Worm (Caenorhabditis elegans) whole organism, L3 larva: ENCODE results near the gene btb-8.

Source experiments
- R02D3.7 ChIP-seq: fragments of 150-350 bp; optimal IDR thresholded peaks from 2 replicates; lab custom pipeline; 2014; ENCODE audit warnings: missing biosample characterization, missing genetic modification characterization
- ZK546.5 ChIP-seq: sonication (generic microtip); optimal IDR thresholded peaks from 2 replicates; lab custom pipeline; 2017; ENCODE audit warnings: missing biosample characterization, missing genetic modification characterization
- aly-2 ChIP-seq: fragments of 150-350 bp; optimal IDR thresholded peaks from 2 replicates; lab custom pipeline; 2014; ENCODE audit warnings: missing biosample characterization, missing genetic modification characterization
- ama-1 ChIP-seq: fragments of 150-350 bp; optimal IDR thresholded peaks from 2 replicates; lab custom pipeline; 2018
- ceh-16 ChIP-seq: sonication (generic microtip); optimal IDR thresholded peaks from 2 replicates; lab custom pipeline; 2017; ENCODE audit warnings: missing biosample characterization, missing genetic modification characterization
- ceh-82 ChIP-seq: fragments of 150-350 bp; optimal IDR thresholded peaks from 2 replicates; lab custom pipeline; 2014; ENCODE audit warnings: missing biosample characterization, missing genetic modification characterization
- ceh-9 ChIP-seq: sonication (generic microtip); optimal IDR thresholded peaks from 2 replicates; lab custom pipeline; 2018; ENCODE audit warnings: missing biosample characterization, missing genetic modification characterization
- egl-27 ChIP-seq: sonication (generic microtip); optimal IDR thresholded peaks from 4 replicates; lab custom pipeline; 2017; ENCODE audit warnings: missing biosample characterization, missing genetic modification reagents, missing genetic modification characterization
- egl-5 ChIP-seq: fragments of 150-350 bp; optimal IDR thresholded peaks from 2 replicates; lab custom pipeline; 2017; ENCODE audit warnings: missing biosample characterization, missing genetic modification reagents, missing genetic modification characterization, inconsistent platforms
- elt-1 ChIP-seq: fragments of 150-350 bp; optimal IDR thresholded peaks from 2 replicates; lab custom pipeline; 2014; ENCODE audit warnings: missing biosample characterization, missing genetic modification characterization
- elt-2 ChIP-seq: sonication (generic microtip); optimal IDR thresholded peaks from 2 replicates; lab custom pipeline; 2016; ENCODE audit warnings: missing genetic modification reagents, mild to moderate bottlenecking, missing genetic modification characterization, missing compliant biosample characterization
- fos-1 ChIP-seq: fragments of 150-350 bp; optimal IDR thresholded peaks from 2 replicates; lab custom pipeline; 2014; ENCODE audit warnings: missing biosample characterization, missing genetic modification characterization
- jun-1 ChIP-seq: fragments of 150-350 bp; optimal IDR thresholded peaks from 2 replicates; lab custom pipeline; 2014; ENCODE audit warnings: missing biosample characterization, missing genetic modification reagents, missing genetic modification characterization
- lin-39 ChIP-seq: fragments of 150-350 bp; optimal IDR thresholded peaks from 2 replicates; lab custom pipeline; 2018; ENCODE audit warnings: missing biosample characterization, missing genetic modification reagents, missing genetic modification characterization
- lsy-12 ChIP-seq: sonication (generic microtip); optimal IDR thresholded peaks from 2 replicates; lab custom pipeline; 2016; ENCODE audit warnings: mild to moderate bottlenecking, missing genetic modification characterization, missing compliant biosample characterization
- mdl-1 ChIP-seq: fragments of 150-350 bp; optimal IDR thresholded peaks from 2 replicates; lab custom pipeline; 2014; ENCODE audit warnings: missing biosample characterization, missing genetic modification characterization
- mml-1 ChIP-seq: fragments of 150-350 bp; sonication (generic microtip); optimal IDR thresholded peaks from 3 replicates; lab custom pipeline; 2014; ENCODE audit warnings: missing biosample characterization, missing genetic modification characterization
- nhr-11 ChIP-seq: fragments of 150-350 bp; optimal IDR thresholded peaks from 2 replicates; lab custom pipeline; 2014; ENCODE audit warnings: missing biosample characterization, missing genetic modification characterization
- nhr-237 ChIP-seq: fragments of 150-350 bp; optimal IDR thresholded peaks from 2 replicates; lab custom pipeline; 2014; ENCODE audit warnings: missing biosample characterization, missing genetic modification characterization
- nhr-25 ChIP-seq: sonication (generic microtip); optimal IDR thresholded peaks from 2 replicates; lab custom pipeline; 2017; ENCODE audit warnings: missing biosample characterization, missing genetic modification characterization
- nhr-43 ChIP-seq: sonication (generic microtip); optimal IDR thresholded peaks from 2 replicates; lab custom pipeline; 2016; ENCODE audit warnings: mild to moderate bottlenecking, missing genetic modification characterization, missing compliant biosample characterization; ENCODE audit not compliant: poor library complexity, severe bottlenecking
- nhr-67 ChIP-seq: fragments of 150-350 bp; optimal IDR thresholded peaks from 2 replicates; lab custom pipeline; 2014; ENCODE audit warnings: missing biosample characterization, missing genetic modification characterization
- nhr-76 ChIP-seq: fragments of 150-350 bp; sonication (generic microtip); optimal IDR thresholded peaks from 5 replicates; lab custom pipeline; 2014; ENCODE audit warnings: missing biosample characterization, missing genetic modification characterization
- nhr-77 ChIP-seq: fragments of 150-350 bp; optimal IDR thresholded peaks from 2 replicates; lab custom pipeline; 2014; ENCODE audit warnings: missing biosample characterization, missing genetic modification characterization
- pqm-1 ChIP-seq: fragments of 150-350 bp; optimal IDR thresholded peaks from 2 replicates; lab custom pipeline; 2017; ENCODE audit warnings: missing biosample characterization, missing genetic modification characterization, inconsistent platforms
- sea-2 ChIP-seq: fragments of 150-350 bp; sonication (generic microtip); optimal IDR thresholded peaks from 4 replicates; lab custom pipeline; 2014; ENCODE audit warnings: missing biosample characterization, missing genetic modification reagents, missing genetic modification characterization
- skn-1 ChIP-seq: fragments of 150-350 bp; optimal IDR thresholded peaks from 2 replicates; lab custom pipeline; 2014; ENCODE audit warnings: missing biosample characterization, missing genetic modification characterization
- snpc-4 ChIP-seq: fragments of 150-350 bp; optimal IDR thresholded peaks from 2 replicates; lab custom pipeline; 2014; ENCODE audit warnings: missing biosample characterization, missing genetic modification characterization
- tbx-2 ChIP-seq: sonication (generic microtip); optimal IDR thresholded peaks from 2 replicates; lab custom pipeline; 2016; ENCODE audit warnings: mild to moderate bottlenecking, missing genetic modification characterization, missing compliant biosample characterization
- unc-39 ChIP-seq: sonication (generic microtip); optimal IDR thresholded peaks from 4 replicates; lab custom pipeline; 2017; ENCODE audit warnings: missing biosample characterization, missing genetic modification characterization
- unc-62 ChIP-seq: fragments of 150-350 bp; sonication (generic microtip); optimal IDR thresholded peaks from 4 replicates; lab custom pipeline; 2014; ENCODE audit warnings: missing biosample characterization, missing genetic modification reagents, missing genetic modification characterization
- zag-1 ChIP-seq: fragments of 150-350 bp; optimal IDR thresholded peaks from 2 replicates; lab custom pipeline; 2014; ENCODE audit warnings: missing biosample characterization, missing genetic modification characterization
- ztf-11 ChIP-seq: fragments of 150-350 bp; optimal IDR thresholded peaks from 2 replicates; lab custom pipeline; 2014; ENCODE audit warnings: missing biosample characterization, missing genetic modification characterization

The btb-8 gene

DNA sequence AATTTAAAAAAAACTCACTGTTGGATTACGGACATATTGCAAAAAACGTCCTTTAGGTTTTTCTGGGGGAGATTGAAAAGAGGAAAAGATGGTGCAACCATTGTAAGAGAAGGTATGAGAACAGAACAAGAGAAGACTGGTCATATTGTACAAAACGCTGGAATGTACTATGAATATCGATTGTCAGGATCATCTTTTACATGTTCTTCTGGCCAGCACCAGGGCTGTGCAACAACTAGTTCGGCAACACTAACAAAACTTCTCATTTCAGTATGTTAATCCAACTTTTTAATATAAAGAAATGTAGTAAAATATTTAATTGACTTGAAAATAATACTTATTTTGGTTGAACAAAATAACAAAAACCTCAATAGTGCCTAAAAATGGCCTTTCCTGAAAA is 19.2 kb upstream of the btb-8 start, which contains the start of gene fbxb-47:
Gene fbxb-47, minus strand, starts transcription at position 101 of the 400 bp plus-strand sequence.
- no peak for TF ChIP-seq jun-1

DNA sequence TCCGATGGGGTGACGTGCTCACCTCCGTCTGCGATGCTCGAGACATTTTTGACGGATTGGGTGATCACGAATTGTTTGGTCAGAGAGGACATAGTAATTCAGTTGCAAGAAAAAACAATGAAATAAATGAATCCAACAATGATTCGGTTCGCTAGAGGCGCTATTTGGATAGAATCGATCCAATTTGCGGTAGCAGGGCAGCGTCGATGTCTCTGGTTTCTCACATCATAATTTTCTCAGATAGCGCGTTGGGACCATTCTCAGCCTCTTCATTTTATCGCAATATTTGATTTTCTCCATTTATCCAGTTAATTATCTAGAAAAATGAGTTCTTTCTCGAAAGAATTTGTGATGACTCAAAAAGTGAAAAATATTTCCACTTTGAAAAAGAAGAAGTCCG is 16.2 kb upstream of the btb-8 start, which contains the start of gene sdz-18:
Gene sdz-18, minus strand, starts transcription at position 101 of the 400 bp plus-strand sequence.
- TF ChIP-seq nhr-237 (tag; lab: Kevin White, UChicago) (no peak), nhr-43 (tag; lab: Kevin White, UChicago) (no peak)

DNA sequence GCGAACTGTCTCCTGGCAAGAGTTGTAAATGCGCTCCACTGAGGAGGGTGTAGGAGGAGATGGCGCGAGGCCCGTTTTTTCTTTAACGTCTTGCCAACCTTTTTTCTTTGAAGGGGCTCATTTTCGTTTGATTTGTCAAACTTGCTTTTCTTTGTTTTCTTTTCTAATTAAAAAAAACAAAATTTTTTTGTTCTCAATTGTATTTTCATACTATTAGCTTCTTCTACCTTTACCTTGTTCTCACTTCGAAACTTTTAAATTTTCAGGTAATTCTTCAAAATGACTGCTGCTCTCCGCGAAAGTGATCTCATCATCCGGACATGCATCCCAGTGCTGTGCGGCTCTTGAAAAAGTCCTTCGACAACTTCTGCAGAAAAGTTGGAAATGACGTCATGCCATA is 12.6 kb upstream of the btb-8 start, which contains the start of gene fbxa-184:
Gene fbxa-184, plus strand, starts transcription at position 301 of the 400 bp plus-strand sequence.
- TF ChIP-seq nhr-67 (tag; lab: Kevin White, UChicago) (no peak), nhr-76 (tag; lab: Kevin White, UChicago) (no peak), lsy-12 (tag; lab: Kevin White, UChicago) (no peak), fos-1 (tag; lab: Kevin White, UChicago) (no peak), ceh-9 (tag; lab: Kevin White, UChicago) (no peak), nhr-237 (tag; lab: Kevin White, UChicago) (no peak), egl-5 (tag; lab: Kevin White, UChicago) (no peak), sea-2 (GFP tag; lab: Kevin White, UChicago) (no peak), ZK546.5 (tag; lab: Kevin White, UChicago) (no peak), lin-39 (tag; lab: Kevin White, UChicago) (no peak), mdl-1 (tag; lab: Kevin White, UChicago) (no peak), mml-1 (tag; lab: Kevin White, UChicago) (no peak), pqm-1 (no peak), ceh-16 (tag; lab: Kevin White, UChicago) (no peak), ama-1 (lab: Kevin White, UChicago) (no peak), tbx-2 (tag; lab: Kevin White, UChicago) (no peak), elt-2 (tag; lab: Kevin White, UChicago) (no peak), egl-27 (tag; lab: Kevin White, UChicago) (no peak), aly-2 (no peak)

DNA sequence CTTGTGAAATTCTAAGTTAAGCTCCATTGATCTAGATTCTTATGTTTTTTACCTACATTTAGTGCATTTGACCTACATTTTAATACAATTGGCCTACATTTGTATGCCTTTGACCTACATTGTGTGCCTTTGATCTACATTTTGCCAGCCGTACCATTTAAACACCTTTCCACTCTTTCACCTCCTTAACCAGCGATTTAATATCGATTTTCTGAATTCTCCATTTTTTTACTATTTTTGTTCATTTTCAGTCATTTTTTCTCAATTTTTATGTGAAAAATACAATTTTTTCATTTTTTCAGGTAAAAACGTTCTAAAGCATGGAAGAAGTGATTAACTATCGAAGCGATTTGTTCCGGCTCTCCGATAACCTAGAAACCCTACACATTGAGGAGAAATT is 9.6 kb upstream of the btb-8 start, which contains the start of gene btb-7:
Gene btb-7, plus strand, starts transcription at position 301 of the 400 bp plus-strand sequence.
- TF ChIP-seq nhr-11 (tag; lab: Kevin White, UChicago) (no peak), ZK546.5 (tag; lab: Kevin White, UChicago) (no peak)

DNA sequence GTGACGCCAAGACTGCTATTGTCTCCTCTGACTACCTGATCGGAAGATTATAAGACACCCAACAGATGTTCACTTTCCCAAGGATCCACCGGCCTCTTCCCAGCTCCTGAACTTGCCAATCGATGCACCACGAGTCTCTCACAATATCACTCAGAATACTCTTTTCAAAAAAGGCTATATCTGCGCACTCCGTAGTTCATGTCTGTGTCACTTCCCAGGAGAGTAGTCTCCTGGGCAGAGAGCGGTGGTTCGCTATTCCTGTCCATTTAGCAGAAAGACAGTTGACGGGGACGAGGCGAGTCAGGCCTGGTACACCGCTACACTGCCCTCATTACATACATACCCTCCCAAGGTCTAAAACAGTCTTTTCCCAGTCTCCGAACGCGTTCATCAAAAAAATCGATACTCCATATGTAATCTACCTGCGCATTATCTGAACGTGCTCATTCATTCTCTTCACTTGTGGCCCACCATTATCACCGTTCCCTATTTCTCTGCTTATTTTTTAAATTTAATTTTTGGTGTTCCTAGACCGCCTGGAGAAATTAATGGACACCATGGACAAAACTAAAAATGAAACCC is 7.7 kb upstream of the btb-8 start, which contains the start of gene btb-6:
Gene btb-6, plus strand, starts transcription at position 532 of the 582 bp plus-strand sequence.
- TF ChIP-seq snpc-4 (tag; lab: Kevin White, UChicago) = no peak
- no peak for TF ChIP-seq elt-1 (tag; lab: Kevin White, UChicago)
- no peak for TF ChIP-seq ceh-16 (tag; lab: Kevin White, UChicago)
- TF ChIP-seq aly-2 = no peak
- no peak for TF ChIP-seq unc-39 (tag; lab: Kevin White, UChicago)
- no peak for TF ChIP-seq skn-1 (tag; lab: Kevin White, UChicago)
- TF ChIP-seq ceh-82 (tag; lab: Kevin White, UChicago) = no peak
- TF ChIP-seq elt-2 (tag; lab: Kevin White, UChicago) = no peak
- no peak for TF ChIP-seq ceh-9 (tag; lab: Kevin White, UChicago)
- no peak for TF ChIP-seq nhr-25 (tag; lab: Kevin White, UChicago)
- no peak for TF ChIP-seq nhr-11 (tag; lab: Kevin White, UChicago)
- TF ChIP-seq mml-1 (tag; lab: Kevin White, UChicago) = no peak
- TF ChIP-seq nhr-76 (tag; lab: Kevin White, UChicago) = no peak
- TF ChIP-seq egl-27 (tag; lab: Kevin White, UChicago) = no peak
- TF ChIP-seq ztf-11 (tag; lab: Kevin White, UChicago) = no peak
- TF ChIP-seq zag-1 (tag; lab: Kevin White, UChicago) = no peak
- TF ChIP-seq unc-62 (GFP tag; lab: Kevin White, UChicago) = no peak
- TF ChIP-seq R02D3.7 (tag; lab: Kevin White, UChicago) = no peak
- TF ChIP-seq nhr-77 (tag; lab: Kevin White, UChicago) = no peak
